Fruit fly (Drosophila melanogaster) whole organism, prepupa: Measurements from ENCODE around the gene CG14053.

Experiments
- Blimp-1 ChIP-seq: fragments of 200-800 bp; sonication (Bioruptor generic); optimal IDR thresholded peaks from 3 replicates; lab custom pipeline; 2017; ENCODE audit warnings: missing biosample characterization, missing genetic modification characterization, mild to moderate bottlenecking, moderate library complexity, missing genetic modification reagents
- CG10631 ChIP-seq: fragments of 200-800 bp; sonication (Bioruptor generic); optimal IDR thresholded peaks from 2 replicates; lab custom pipeline; 2016; ENCODE audit warnings: missing biosample characterization, missing genetic modification characterization
- CG10669 ChIP-seq: fragments of 200-800 bp; sonication (Bioruptor generic); optimal IDR thresholded peaks from 3 replicates; lab custom pipeline; 2018; ENCODE audit warnings: missing biosample characterization, mild to moderate bottlenecking, missing genetic modification characterization, moderate library complexity
- CG11294 ChIP-seq: fragments of 200-800 bp; sonication (Bioruptor generic); IDR thresholded peaks from 2 replicates; pipeline ENCODE4 v1.3.6; 2022; ENCODE audit warnings: missing biosample characterization, missing genetic modification characterization
- CG15336 ChIP-seq: fragments of 200-800 bp; sonication (Bioruptor generic); IDR thresholded peaks from 2 replicates; pipeline ENCODE4 v1.3.6; 2022; ENCODE audit warnings: missing biosample characterization, missing genetic modification characterization
- CG3032 ChIP-seq: fragments of 200-800 bp; optimal IDR thresholded peaks from 2 replicates; lab custom pipeline; 2019; ENCODE audit warnings: missing biosample characterization, mild to moderate bottlenecking, missing genetic modification characterization, moderate library complexity
- CG32006 ChIP-seq: fragments of 200-800 bp; sonication (Bioruptor generic); optimal IDR thresholded peaks from 3 replicates; lab custom pipeline; 2017; ENCODE audit warnings: missing biosample characterization, mild to moderate bottlenecking, missing genetic modification characterization
- CG4318 ChIP-seq: fragments of 200-800 bp; sonication (Bioruptor generic); optimal IDR thresholded peaks from 3 replicates; lab custom pipeline; 2017; ENCODE audit warnings: missing biosample characterization, mild to moderate bottlenecking, missing genetic modification characterization
- CG6163 ChIP-seq: fragments of 200-800 bp; sonication (Bioruptor generic); IDR thresholded peaks from 3 replicates; pipeline ENCODE4 v1.3.6; 2022; ENCODE audit warnings: missing biosample characterization, missing genetic modification characterization
- CG6276 ChIP-seq: fragments of 200-800 bp; sonication (Bioruptor generic); optimal IDR thresholded peaks from 2 replicates; lab custom pipeline; 2017; ENCODE audit warnings: missing biosample characterization, mild to moderate bottlenecking, missing genetic modification characterization
- CG6792 ChIP-seq: fragments of 200-800 bp; sonication (Bioruptor generic); optimal IDR thresholded peaks from 3 replicates; lab custom pipeline; 2016; ENCODE audit warnings: missing biosample characterization, missing genetic modification characterization
- CG6808 ChIP-seq: fragments of 200-800 bp; sonication (Bioruptor generic); optimal IDR thresholded peaks from 3 replicates; lab custom pipeline; 2017; ENCODE audit warnings: missing biosample characterization, missing genetic modification characterization, mild to moderate bottlenecking, moderate library complexity, missing genetic modification reagents
- CG6854 ChIP-seq: fragments of 200-800 bp; sonication (Bioruptor generic); optimal IDR thresholded peaks from 2 replicates; lab custom pipeline; 2017; ENCODE audit warnings: missing biosample characterization, mild to moderate bottlenecking, missing genetic modification characterization
- CG8119 ChIP-seq: fragments of 200-800 bp; sonication (Bioruptor generic); IDR thresholded peaks from 3 replicates; pipeline ENCODE4 v1.3.6; 2022; ENCODE audit warnings: missing biosample characterization, missing genetic modification characterization
- CG8632 ChIP-seq: fragments of 200-800 bp; sonication (Bioruptor generic); optimal IDR thresholded peaks from 3 replicates; lab custom pipeline; 2016; ENCODE audit warnings: missing biosample characterization, missing genetic modification characterization
- CG9139 ChIP-seq: fragments of 200-800 bp; sonication (Bioruptor generic); optimal IDR thresholded peaks from 3 replicates; lab custom pipeline; 2017; ENCODE audit warnings: missing biosample characterization, mild to moderate bottlenecking, missing genetic modification characterization
- Eip75B ChIP-seq: fragments of 200-800 bp; sonication (Bioruptor generic); optimal IDR thresholded peaks from 3 replicates; lab custom pipeline; 2016; ENCODE audit warnings: missing biosample characterization, missing genetic modification characterization
- Eip78C ChIP-seq: fragments of 200-800 bp; sonication (Bioruptor generic); peaks from one replicate; lab custom pipeline; 2016; ENCODE audit warnings: missing biosample characterization, missing genetic modification characterization
- Eip93F ChIP-seq: fragments of 200-800 bp; sonication (Bioruptor generic); optimal IDR thresholded peaks from 2 replicates; lab custom pipeline; 2016; ENCODE audit warnings: missing biosample characterization, mild to moderate bottlenecking, missing genetic modification characterization
- Ets96B ChIP-seq: fragments of 200-800 bp; optimal IDR thresholded peaks from 2 replicates; lab custom pipeline; 2019; ENCODE audit warnings: missing biosample characterization, mild to moderate bottlenecking, missing genetic modification characterization, moderate library complexity
- Gug ChIP-seq: fragments of 200-800 bp; sonication (Bioruptor generic); IDR thresholded peaks from 2 replicates; pipeline ENCODE4 v1.3.6; 2022; ENCODE audit warnings: missing biosample characterization, missing genetic modification characterization
- Hr38 ChIP-seq: sonication (Bioruptor generic); optimal IDR thresholded peaks from 2 replicates; lab custom pipeline; 2016; ENCODE audit warnings: missing biosample characterization, missing genetic modification characterization
- Lpt ChIP-seq: fragments of 200-800 bp; sonication (Bioruptor generic); optimal IDR thresholded peaks from 3 replicates; lab custom pipeline; 2016; ENCODE audit warnings: missing biosample characterization, missing genetic modification characterization
- Smox ChIP-seq: fragments of 200-800 bp; sonication (Bioruptor generic); optimal IDR thresholded peaks from 3 replicates; lab custom pipeline; 2016; ENCODE audit warnings: missing biosample characterization, missing genetic modification characterization
- Sox14 ChIP-seq: fragments of 200-800 bp; sonication (Bioruptor generic); optimal IDR thresholded peaks from 3 replicates; lab custom pipeline; 2016; ENCODE audit warnings: missing biosample characterization, missing genetic modification characterization
- Sox15 ChIP-seq: fragments of 200-800 bp; sonication (Bioruptor generic); optimal IDR thresholded peaks from 3 replicates; lab custom pipeline; 2016; ENCODE audit warnings: missing biosample characterization, missing genetic modification characterization
- achi ChIP-seq: fragments of 200-800 bp; sonication (Bioruptor generic); optimal IDR thresholded peaks from 3 replicates; lab custom pipeline; 2016; ENCODE audit warnings: missing biosample characterization, missing genetic modification characterization
- acj6 ChIP-seq: fragments of 200-800 bp; sonication (Bioruptor generic); optimal IDR thresholded peaks from 3 replicates; lab custom pipeline; 2016; ENCODE audit warnings: missing biosample characterization, missing genetic modification characterization
- dac ChIP-seq: fragments of 200-800 bp; sonication (Bioruptor generic); optimal IDR thresholded peaks from 2 replicates; lab custom pipeline; 2017; ENCODE audit warnings: missing biosample characterization, mild to moderate bottlenecking, missing genetic modification characterization
- dsx ChIP-seq: fragments of 200-800 bp; optimal IDR thresholded peaks from 3 replicates; lab custom pipeline; 2019; ENCODE audit warnings: missing biosample characterization, mild to moderate bottlenecking, missing genetic modification characterization, moderate library complexity; ENCODE audit not compliant: poor library complexity, severe bottlenecking
- eg ChIP-seq: fragments of 200-800 bp; sonication (Bioruptor generic); IDR thresholded peaks from 3 replicates; pipeline ENCODE4 v1.3.6; 2022; ENCODE audit warnings: missing biosample characterization, missing genetic modification characterization
- esn ChIP-seq: fragments of 200-800 bp; sonication (Bioruptor generic); optimal IDR thresholded peaks from 2 replicates; lab custom pipeline; 2016; ENCODE audit warnings: missing biosample characterization, mild to moderate bottlenecking, missing genetic modification characterization, moderate library complexity
- fkh ChIP-seq: fragments of 200-800 bp; sonication (Bioruptor generic); optimal IDR thresholded peaks from 3 replicates; lab custom pipeline; 2017; ENCODE audit warnings: missing biosample characterization, mild to moderate bottlenecking, missing genetic modification characterization, moderate library complexity
- lz ChIP-seq: fragments of 200-800 bp; sonication (Bioruptor generic); optimal IDR thresholded peaks from 3 replicates; lab custom pipeline; 2016; ENCODE audit warnings: missing biosample characterization, missing genetic modification characterization
- pdm3 ChIP-seq: fragments of 200-800 bp; sonication (Bioruptor generic); optimal IDR thresholded peaks from 3 replicates; lab custom pipeline; 2016; ENCODE audit warnings: missing biosample characterization, missing genetic modification characterization
- salr ChIP-seq, 2 experiments: fragments of 200-800 bp; sonication (Bioruptor generic); optimal IDR thresholded peaks; 3 replicates each; lab custom pipeline; 2016 to 2018; ENCODE audit warnings: missing biosample characterization in 2 of 2, missing genetic modification characterization in 2 of 2, mild to moderate bottlenecking in 1 of 2
- spab ChIP-seq: fragments of 200-800 bp; sonication (Bioruptor generic); optimal IDR thresholded peaks from 2 replicates; lab custom pipeline; 2017; ENCODE audit warnings: missing biosample characterization, mild to moderate bottlenecking, missing genetic modification characterization, missing genetic modification reagents
- svp ChIP-seq: fragments of 200-800 bp; sonication (Bioruptor generic); peaks from one replicate; lab custom pipeline; 2016; ENCODE audit warnings: missing biosample characterization, missing genetic modification characterization

Gene CG14053

DNA sequence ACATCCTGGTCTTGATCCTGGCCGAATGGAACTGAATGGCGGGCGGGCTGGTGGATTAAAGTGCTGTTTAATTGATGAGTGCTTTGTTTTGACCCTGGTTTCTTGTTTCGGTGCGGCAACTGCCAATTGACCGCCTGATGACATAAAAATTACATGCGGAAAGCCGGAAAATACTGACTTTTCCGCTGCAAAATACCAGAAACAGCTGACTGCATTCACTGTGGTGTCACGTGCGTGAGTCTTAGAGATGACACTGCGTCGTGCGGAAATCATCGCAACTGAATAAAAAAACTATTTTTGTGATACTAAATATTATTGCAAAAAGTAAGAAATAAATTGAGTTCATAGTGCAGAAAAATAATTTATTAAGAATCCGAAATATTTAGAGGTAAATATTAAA lies 44.2 kb downstream of the CG14053 start, which contains the start of gene bcn92 (continued):
- TF ChIP-seq pdm3 = no peak
- TF ChIP-seq CG3032 (tag; lab: Kevin White, UChicago) = no peak
- no peak for TF ChIP-seq CG10631 (GFP tag; lab: Kevin White, UChicago)

dm6 chrX:2148671-2149070 lies 45.0 kb downstream of the CG14053 start:
- peak; percentile 25 for TF ChIP-seq svp (GFP tag; lab: Kevin White, UChicago)
- TF ChIP-seq CG6276 (GFP tag; lab: Kevin White, UChicago) = no peak
- TF ChIP-seq Gug (GFP tag; lab: Robert Waterston, UW) = no peak
- TF ChIP-seq CG8632 = no peak

dm6 chrX:2147475-2147874 lies 46.2 kb downstream of the CG14053 start:
- TF ChIP-seq Eip75B (GFP tag; lab: Kevin White, UChicago) = no peak
- TF ChIP-seq svp (GFP tag; lab: Kevin White, UChicago) = peak; percentile 96
- TF ChIP-seq, all 60 proteins: peak for 1

DNA sequence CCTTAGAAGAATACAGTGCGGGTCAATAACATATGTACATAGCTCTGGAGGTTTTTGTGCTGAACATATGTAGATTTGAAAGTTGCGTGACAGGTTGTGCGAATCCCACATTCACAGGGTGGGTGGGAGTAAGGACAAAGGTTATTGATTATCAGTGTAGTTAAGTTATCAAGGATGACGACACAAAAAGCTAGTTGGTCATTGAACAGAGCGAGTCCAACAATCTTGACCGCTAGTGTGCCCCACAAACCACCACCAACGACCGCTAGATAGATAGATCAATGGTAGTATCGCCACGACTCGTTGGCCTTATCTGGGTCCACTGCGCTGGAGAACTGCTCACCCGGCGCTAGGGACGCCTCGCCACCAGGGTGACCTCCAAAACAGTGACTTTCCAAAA lies 47.1 kb downstream of the CG14053 start:
- TF ChIP-seq Ets96B (tag; lab: Kevin White, UChicago) (no peak), Eip75B (GFP tag; lab: Kevin White, UChicago) (no peak), achi (no peak), CG32006 (GFP tag; lab: Kevin White, UChicago) (peak; percentile 0), Lpt (GFP tag; lab: Kevin White, UChicago) (peak; percentile 6), CG6854 (GFP tag; lab: Kevin White, UChicago) (no peak), fkh (no peak), CG9139 (GFP tag; lab: Kevin White, UChicago) (no peak), CG6163 (GFP tag; lab: Robert Waterston, UW) (peak; percentile 36; the same call in 1 of the 3 replicates), CG8119 (GFP tag; lab: Robert Waterston, UW) (peak; percentile 28; the same call in 2 of the 3 replicates), pdm3 (no peak), lz (GFP tag; lab: Kevin White, UChicago) (no peak), Smox (GFP tag; lab: Kevin White, UChicago) (no peak), Eip93F (GFP tag; lab: Kevin White, UChicago) (no peak), CG10669 (no peak), dsx (no peak), CG6276 (GFP tag; lab: Kevin White, UChicago) (no peak), eg (GFP tag; lab: Robert Waterston, UW) (peak; percentile 69), CG6808 (GFP tag; lab: Kevin White, UChicago) (no peak), Blimp-1 (GFP tag; lab: Kevin White, UChicago) (no peak), Eip78C (GFP tag; lab: Kevin White, UChicago) (peak; percentile 24), dac (GFP tag; lab: Kevin White, UChicago) (no peak), CG3032 (tag; lab: Kevin White, UChicago) (no peak), esn (GFP tag; lab: Kevin White, UChicago) (no peak), CG4318 (GFP tag; lab: Kevin White, UChicago) (no peak), CG15336 (GFP tag; lab: Robert Waterston, UW) (no peak; the same call in 1 of the 2 replicates), Sox15 (GFP tag; lab: Kevin White, UChicago) (no peak), spab (GFP tag; lab: Kevin White, UChicago) (no peak), CG6792 (GFP tag; lab: Kevin White, UChicago) (no peak), Hr38 (GFP tag; lab: Kevin White, UChicago) (no peak), svp (GFP tag; lab: Kevin White, UChicago) (no peak), CG10631 (GFP tag; lab: Kevin White, UChicago) (no peak), Sox14 (GFP tag; lab: Kevin White, UChicago) (no peak), salr (GFP tag; optimal IDR thresholded peaks at IDR 0.05; lab: Kevin White, UChicago) (no peak), CG11294 (GFP tag; lab: Robert Waterston, UW) (no peak), acj6 (GFP tag; lab: Kevin White, UChicago) (no peak)
